Fruit fly (Drosophila melanogaster) whole organism, embryonic: Measurements from ENCODE around the gene CG16985.

Experiments used
- Ada2b ChIP-seq: fragments of 200-800 bp; sonication (Bioruptor generic); IDR thresholded peaks from 2 replicates; pipeline ENCODE4 v1.3.6; 2022; ENCODE audit warnings: missing biosample characterization, missing genetic modification characterization
- Blimp-1 ChIP-seq: fragments of 200-800 bp; sonication (Bioruptor generic); optimal IDR thresholded peaks from 3 replicates; lab custom pipeline; 2018; ENCODE audit warnings: missing biosample characterization, missing genetic modification characterization, mild to moderate bottlenecking, moderate library complexity, missing genetic modification reagents
- CG10321 ChIP-seq: fragments of 200-800 bp; sonication (Bioruptor generic); IDR thresholded peaks from 2 replicates; pipeline ENCODE4 v1.3.6; 2022; ENCODE audit warnings: missing biosample characterization, missing genetic modification characterization
- CG10979 ChIP-seq: fragments of 200-800 bp; sonication (Bioruptor generic); optimal IDR thresholded peaks from 2 replicates; lab custom pipeline; 2018; ENCODE audit warnings: missing biosample characterization, mild to moderate bottlenecking, missing genetic modification characterization, moderate library complexity
- CG11247 ChIP-seq: fragments of 200-800 bp; sonication (Bioruptor generic); IDR thresholded peaks from 2 replicates; pipeline ENCODE4 v1.3.6; 2022; ENCODE audit warnings: missing biosample characterization, missing genetic modification characterization
- CG11504 ChIP-seq: fragments of 200-800 bp; sonication (Bioruptor generic); optimal IDR thresholded peaks from 3 replicates; lab custom pipeline; 2019; ENCODE audit warnings: missing biosample characterization, mild to moderate bottlenecking, missing genetic modification characterization, moderate library complexity
- CG1233 ChIP-seq: fragments of 200-800 bp; sonication (Bioruptor generic); optimal IDR thresholded peaks from 4 replicates; lab custom pipeline; 2018; ENCODE audit warnings: missing biosample characterization, mild to moderate bottlenecking, missing genetic modification characterization
- CG12744 ChIP-seq: fragments of 200-800 bp; sonication (Bioruptor generic); optimal IDR thresholded peaks from 2 replicates; lab custom pipeline; 2016; ENCODE audit warnings: missing biosample characterization, missing genetic modification characterization
- CG14441 ChIP-seq: fragments of 200-800 bp; sonication (Bioruptor generic); IDR thresholded peaks from 2 replicates; pipeline ENCODE4 v1.3.6; 2022; ENCODE audit warnings: missing biosample characterization, missing genetic modification characterization
- CG1529 ChIP-seq: fragments of 200-800 bp; sonication (Bioruptor generic); optimal IDR thresholded peaks from 3 replicates; lab custom pipeline; 2018; ENCODE audit warnings: missing biosample characterization, missing genetic modification characterization
- CG1603 ChIP-seq: fragments of 200-800 bp; sonication (Bioruptor generic); optimal IDR thresholded peaks from 2 replicates; lab custom pipeline; 2019; ENCODE audit warnings: missing biosample characterization, mild to moderate bottlenecking, missing genetic modification characterization, moderate library complexity
- CG17612 ChIP-seq: fragments of 200-800 bp; sonication (Bioruptor generic); IDR thresholded peaks from 2 replicates; pipeline ENCODE4 v1.3.6; 2022; ENCODE audit warnings: missing biosample characterization, missing genetic modification characterization
- CG17829 ChIP-seq: fragments of 200-800 bp; optimal IDR thresholded peaks from 2 replicates; lab custom pipeline; 2019; ENCODE audit warnings: missing biosample characterization, mild to moderate bottlenecking, missing genetic modification characterization, moderate library complexity
- CG2712 ChIP-seq: fragments of 200-800 bp; optimal IDR thresholded peaks from 3 replicates; lab custom pipeline; 2019; ENCODE audit warnings: missing biosample characterization, mild to moderate bottlenecking, missing genetic modification characterization, moderate library complexity
- CG31224 ChIP-seq: fragments of 200-800 bp; sonication (Bioruptor generic); IDR thresholded peaks from 2 replicates; pipeline ENCODE4 v1.3.6; 2022; ENCODE audit warnings: missing biosample characterization, missing genetic modification characterization
- CG3995 ChIP-seq: fragments of 200-800 bp; sonication (Bioruptor generic); optimal IDR thresholded peaks from 3 replicates; lab custom pipeline; 2016; ENCODE audit warnings: missing biosample characterization, missing genetic modification characterization
- CG42726 ChIP-seq: fragments of 200-800 bp; sonication (Bioruptor generic); IDR thresholded peaks from 2 replicates; pipeline ENCODE4 v1.3.6; 2022; ENCODE audit warnings: missing biosample characterization, missing genetic modification characterization; ENCODE audit not compliant: partially characterized antibody
- CG4424 ChIP-seq: fragments of 200-800 bp; sonication (Bioruptor generic); optimal IDR thresholded peaks from 3 replicates; lab custom pipeline; 2016; ENCODE audit warnings: missing biosample characterization, missing genetic modification characterization
- CG4820 ChIP-seq: fragments of 200-800 bp; sonication (Bioruptor generic); optimal IDR thresholded peaks from 3 replicates; lab custom pipeline; 2016; ENCODE audit warnings: missing biosample characterization, missing genetic modification characterization
- CG7357 ChIP-seq: fragments of 200-800 bp; sonication (Bioruptor generic); IDR thresholded peaks from 3 replicates; pipeline ENCODE4 v1.3.6; 2022; ENCODE audit warnings: missing biosample characterization, missing genetic modification characterization
- CG7745 ChIP-seq: fragments of 200-800 bp; sonication (Bioruptor generic); optimal IDR thresholded peaks from 2 replicates; lab custom pipeline; 2018; ENCODE audit warnings: missing biosample characterization, mild to moderate bottlenecking, missing genetic modification characterization, moderate library complexity
- CG7839 ChIP-seq: fragments of 200-800 bp; sonication (Bioruptor generic); optimal IDR thresholded peaks from 3 replicates; lab custom pipeline; 2018; ENCODE audit warnings: missing biosample characterization, mild to moderate bottlenecking, missing genetic modification characterization, moderate library complexity
- CG8359 ChIP-seq: fragments of 200-800 bp; sonication (Bioruptor generic); optimal IDR thresholded peaks from 2 replicates; lab custom pipeline; 2017; ENCODE audit warnings: missing biosample characterization, mild to moderate bottlenecking, missing genetic modification characterization, borderline replicate concordance
- CG9437 ChIP-seq: fragments of 200-800 bp; sonication (Bioruptor generic); optimal IDR thresholded peaks from 2 replicates; lab custom pipeline; 2018; ENCODE audit warnings: missing biosample characterization, mild to moderate bottlenecking, missing genetic modification characterization
- CG9609 ChIP-seq: fragments of 200-800 bp; sonication (Bioruptor generic); optimal IDR thresholded peaks from 3 replicates; lab custom pipeline; 2016; ENCODE audit warnings: missing biosample characterization, missing genetic modification characterization
- CoRest ChIP-seq: fragments of 200-800 bp; sonication (Bioruptor generic); optimal IDR thresholded peaks from 3 replicates; lab custom pipeline; 2018; ENCODE audit warnings: missing biosample characterization, mild to moderate bottlenecking, missing genetic modification characterization, moderate library complexity
- D19A ChIP-seq: fragments of 200-800 bp; optimal IDR thresholded peaks from 3 replicates; lab custom pipeline; 2019; ENCODE audit warnings: missing biosample characterization, mild to moderate bottlenecking, missing genetic modification characterization, moderate library complexity
- Dp ChIP-seq: fragments of 200-800 bp; sonication (Bioruptor generic); optimal IDR thresholded peaks from 2 replicates; lab custom pipeline; 2018; ENCODE audit warnings: missing biosample characterization, mild to moderate bottlenecking, missing genetic modification characterization, moderate library complexity
- Fer1 ChIP-seq: fragments of 200-800 bp; sonication (Bioruptor generic); optimal IDR thresholded peaks from 2 replicates; lab custom pipeline; 2017; ENCODE audit warnings: missing biosample characterization, mild to moderate bottlenecking, missing genetic modification characterization
- HLHmδ ChIP-seq: fragments of 200-800 bp; sonication (Bioruptor generic); optimal IDR thresholded peaks from 2 replicates; lab custom pipeline; 2018; ENCODE audit warnings: missing biosample characterization, mild to moderate bottlenecking, missing genetic modification characterization, moderate library complexity
- Hr51 ChIP-seq, 2 experiments: fragments of 200-800 bp; sonication (Bioruptor generic); optimal IDR thresholded peaks; 2 replicates in 1 of 2; 3 replicates in 1 of 2; lab custom pipeline; 2016 to 2018; ENCODE audit warnings: missing biosample characterization in 2 of 2, missing genetic modification characterization in 2 of 2, mild to moderate bottlenecking in 1 of 2, moderate library complexity in 1 of 2
- Hr78 ChIP-seq, 2 experiments: fragments of 200-800 bp in 1 of 2; fragments of >200 bp in 1 of 2; sonication (Bioruptor generic) in 1 of 2; optimal IDR thresholded peaks; 2 replicates each; lab custom pipeline; 2017 to 2019; ENCODE audit warnings: missing biosample characterization in 2 of 2, missing genetic modification characterization in 2 of 2, mild to moderate bottlenecking in 1 of 2, moderate library complexity in 1 of 2
- Med ChIP-seq: fragments of 200-800 bp; sonication (Bioruptor generic); peaks from one replicate; lab custom pipeline; 2016; ENCODE audit warnings: missing biosample characterization, missing genetic modification characterization, mild to moderate bottlenecking, inconsistent platforms, moderate library complexity
- Meics ChIP-seq: fragments of 200-800 bp; sonication (Bioruptor generic); optimal IDR thresholded peaks from 2 replicates; lab custom pipeline; 2017; ENCODE audit warnings: missing biosample characterization, mild to moderate bottlenecking, missing genetic modification characterization
- Vsx1 ChIP-seq: fragments of 200-800 bp; sonication (Bioruptor generic); optimal IDR thresholded peaks from 2 replicates; lab custom pipeline; 2017; ENCODE audit warnings: missing biosample characterization, mild to moderate bottlenecking, missing genetic modification characterization, missing genetic modification reagents
- ase ChIP-seq: fragments of 200-800 bp; sonication (Bioruptor generic); IDR thresholded peaks from 3 replicates; pipeline ENCODE4 v1.3.6; 2022; ENCODE audit warnings: missing biosample characterization, missing genetic modification characterization
- dmrt11E ChIP-seq: fragments of 200-800 bp; sonication (Bioruptor generic); optimal IDR thresholded peaks from 3 replicates; lab custom pipeline; 2018; ENCODE audit warnings: missing biosample characterization, mild to moderate bottlenecking, missing genetic modification characterization, moderate library complexity
- dmrt99B ChIP-seq: fragments of 200-800 bp; sonication (Bioruptor generic); optimal IDR thresholded peaks from 2 replicates; lab custom pipeline; 2018; ENCODE audit warnings: missing biosample characterization, mild to moderate bottlenecking, missing genetic modification characterization, moderate library complexity
- gce ChIP-seq: fragments of 200-800 bp; sonication (Bioruptor generic); IDR thresholded peaks from 3 replicates; pipeline ENCODE4 v1.3.6; 2022; ENCODE audit warnings: missing biosample characterization, missing genetic modification characterization
- gt ChIP-seq: fragments of 200-800 bp; sonication (Bioruptor generic); IDR thresholded peaks from 2 replicates; pipeline ENCODE4 v1.3.6; 2022; ENCODE audit warnings: missing biosample characterization, missing genetic modification characterization
- lab ChIP-seq: fragments of 200-800 bp; sonication (Bioruptor generic); optimal IDR thresholded peaks from 3 replicates; lab custom pipeline; 2017; ENCODE audit warnings: missing biosample characterization, missing genetic modification characterization, mild to moderate bottlenecking, moderate library complexity, missing genetic modification reagents
- lilli ChIP-seq: fragments of 200-800 bp; sonication (Bioruptor generic); optimal IDR thresholded peaks from 3 replicates; lab custom pipeline; 2016; ENCODE audit warnings: missing biosample characterization, missing genetic modification characterization
- lmd ChIP-seq: fragments of 200-800 bp; sonication (Bioruptor generic); IDR thresholded peaks from 2 replicates; pipeline ENCODE4 v1.3.6; 2022; ENCODE audit warnings: missing biosample characterization, missing genetic modification characterization
- mam ChIP-seq: fragments of 200-800 bp; sonication (Bioruptor generic); optimal IDR thresholded peaks from 3 replicates; lab custom pipeline; 2016; ENCODE audit warnings: missing biosample characterization, missing genetic modification characterization
- nau ChIP-seq: fragments of 200-800 bp; sonication (Bioruptor generic); optimal IDR thresholded peaks from 3 replicates; lab custom pipeline; 2017; ENCODE audit warnings: missing biosample characterization, mild to moderate bottlenecking, missing genetic modification characterization, missing genetic modification reagents
- pzg ChIP-seq: fragments of 200-800 bp; sonication (Bioruptor generic); optimal IDR thresholded peaks from 3 replicates; lab custom pipeline; 2018; ENCODE audit warnings: missing biosample characterization, mild to moderate bottlenecking, missing genetic modification characterization, moderate library complexity
- sens ChIP-seq: fragments of 200-800 bp; sonication (Bioruptor generic); peaks from one replicate; lab custom pipeline; 2016; ENCODE audit warnings: missing biosample characterization, missing genetic modification characterization
- trem ChIP-seq: fragments of 200-800 bp; optimal IDR thresholded peaks from 3 replicates; lab custom pipeline; 2019; ENCODE audit warnings: missing biosample characterization, mild to moderate bottlenecking, missing genetic modification characterization, moderate library complexity
- unpg ChIP-seq: fragments of 200-800 bp; sonication (Bioruptor generic); optimal IDR thresholded peaks from 3 replicates; lab custom pipeline; 2018; ENCODE audit warnings: missing biosample characterization, mild to moderate bottlenecking, missing genetic modification characterization, moderate library complexity
- z ChIP-seq: fragments of 200-800 bp; sonication (Bioruptor generic); IDR thresholded peaks from 3 replicates; pipeline ENCODE4 v1.3.6; 2022; ENCODE audit warnings: missing biosample characterization, missing genetic modification characterization

CG16985 gene

dm6 chr3L:2575240-2575639 lies 23.9 kb upstream of the CG16985 start (continued):
- peak; percentile 36 for TF ChIP-seq Blimp-1 (GFP tag; lab: Kevin White, UChicago)
- TF ChIP-seq unpg: peak; percentile 7
- no peak for TF ChIP-seq CG31224 (GFP tag; lab: Robert Waterston, UW)
- no peak for TF ChIP-seq pzg
- no peak for TF ChIP-seq CG7745 (tag; lab: Kevin White, UChicago)
- no peak for TF ChIP-seq Dp (GFP tag; lab: Kevin White, UChicago)
- no peak for TF ChIP-seq gce (GFP tag; lab: Robert Waterston, UW)
- TF ChIP-seq Ada2b (GFP tag; lab: Robert Waterston, UW): peak; percentile 32; the same call in 1 of the 2 replicates
- peak; percentile 5 for TF ChIP-seq CG1233 (GFP tag; lab: Kevin White, UChicago)
- TF ChIP-seq CG1603: peak; percentile 9
- no peak for TF ChIP-seq HLHmδ (GFP tag; lab: Kevin White, UChicago)
- peak in 1 of 2 experiments; percentile 13 for TF ChIP-seq Hr51 (GFP tag; optimal IDR thresholded peaks at IDR 0.05; lab: Kevin White, UChicago)
- TF ChIP-seq gt (GFP tag; lab: Robert Waterston, UW): no peak
- no peak for TF ChIP-seq z (GFP tag; lab: Robert Waterston, UW)
- no peak for TF ChIP-seq Vsx1
- TF ChIP-seq CG10979 (tag; lab: Kevin White, UChicago): peak; percentile 35
- no peak for TF ChIP-seq ase (GFP tag; lab: Robert Waterston, UW)
- peak; percentile 21 for TF ChIP-seq CG2712 (tag; lab: Kevin White, UChicago)
- no peak for TF ChIP-seq CG7357 (GFP tag; lab: Robert Waterston, UW)
- no peak for TF ChIP-seq CoRest (tag; lab: Kevin White, UChicago)
- TF ChIP-seq CG14441 (GFP tag; lab: Robert Waterston, UW): no peak
- peak; percentile 20 for TF ChIP-seq lilli (GFP tag; lab: Kevin White, UChicago)
- peak; percentile 63 for TF ChIP-seq nau (GFP tag; lab: Kevin White, UChicago)
- peak; percentile 23 for TF ChIP-seq D19A (tag; lab: Kevin White, UChicago)
- TF ChIP-seq dmrt99B (tag; lab: Kevin White, UChicago): peak; percentile 54
- TF ChIP-seq Meics (GFP tag; lab: Kevin White, UChicago): no peak
- peak; percentile 27 for TF ChIP-seq Fer1 (GFP tag; lab: Kevin White, UChicago)
- peak; percentile 31 for TF ChIP-seq sens (GFP tag; lab: Kevin White, UChicago)
- no peak for TF ChIP-seq Hr78 (GFP tag; optimal IDR thresholded peaks at IDR 0.05; lab: Kevin White, UChicago)
- no peak for TF ChIP-seq CG9609 (GFP tag; lab: Kevin White, UChicago)
- no peak for TF ChIP-seq CG9437
- peak; percentile 3 for TF ChIP-seq CG4820
- no peak for TF ChIP-seq CG17612 (GFP tag; lab: Robert Waterston, UW)
- peak; percentile 9 for TF ChIP-seq CG17829 (tag; lab: Kevin White, UChicago)
- peak; percentile 81 for TF ChIP-seq Med
- TF ChIP-seq CG10321 (GFP tag; lab: Robert Waterston, UW): no peak
- no peak for TF ChIP-seq CG8359 (GFP tag; lab: Kevin White, UChicago)
- TF ChIP-seq dmrt11E (tag; lab: Kevin White, UChicago): no peak
- TF ChIP-seq lab (GFP tag; lab: Kevin White, UChicago): peak; percentile 40
- no peak for TF ChIP-seq CG42726 (GFP tag; lab: Robert Waterston, UW)
- no peak for TF ChIP-seq CG1529 (GFP tag; lab: Kevin White, UChicago)
- TF ChIP-seq trem (tag; lab: Kevin White, UChicago): no peak
- no peak for TF ChIP-seq mam (GFP tag; lab: Kevin White, UChicago)
- no peak for TF ChIP-seq CG11247 (GFP tag; lab: Robert Waterston, UW)
- TF ChIP-seq CG7839 (tag; lab: Kevin White, UChicago): peak; percentile 32
- TF ChIP-seq CG3995 (GFP tag; lab: Kevin White, UChicago): no peak
- TF ChIP-seq CG12744 (GFP tag; lab: Kevin White, UChicago): no peak
- TF ChIP-seq CG11504 (tag; lab: Kevin White, UChicago): peak; percentile 61
- 0 out of 2 replicates have a peak, but pooled peaks have one; percentile 25 for TF ChIP-seq lmd (GFP tag; lab: Robert Waterston, UW)
- peak; percentile 12 for TF ChIP-seq CG4424 (GFP tag; lab: Kevin White, UChicago)
